Worm (Caenorhabditis elegans) whole organism, mixed stage, embryonic: Measurements from ENCODE around the gene srx-44.

ENCODE experiments used
- M03D4.4 ChIP-seq: sonication (generic microtip); optimal IDR thresholded peaks from 2 replicates; lab custom pipeline; 2017; ENCODE audit warnings: mild to moderate bottlenecking, missing genetic modification characterization, missing compliant biosample characterization
- blmp-1 ChIP-seq: fragments of 150-350 bp; optimal IDR thresholded peaks from 2 replicates; lab custom pipeline; 2014; ENCODE audit warnings: missing biosample characterization, missing genetic modification characterization
- ceh-39 ChIP-seq: fragments of 150-350 bp; optimal IDR thresholded peaks from 2 replicates; lab custom pipeline; 2014; ENCODE audit warnings: missing biosample characterization, missing genetic modification characterization
- ceh-43 ChIP-seq: fragments of 200-800 bp; sonication (Bioruptor generic); optimal IDR thresholded peaks from 2 replicates; lab custom pipeline; 2018; ENCODE audit warnings: mild to moderate bottlenecking, missing genetic modification characterization, moderate library complexity, missing compliant biosample characterization
- ceh-83 ChIP-seq: fragments of 200-800 bp; sonication (Bioruptor generic); optimal IDR thresholded peaks from 2 replicates; lab custom pipeline; 2018; ENCODE audit warnings: mild to moderate bottlenecking, missing genetic modification characterization, missing compliant biosample characterization
- ces-1 ChIP-seq: fragments of 150-350 bp; optimal IDR thresholded peaks from 2 replicates; lab custom pipeline; 2014; ENCODE audit warnings: missing biosample characterization, missing genetic modification reagents, missing genetic modification characterization
- cnd-1 ChIP-seq: fragments of 200-800 bp; sonication (Bioruptor generic); optimal IDR thresholded peaks from 2 replicates; lab custom pipeline; 2018; ENCODE audit warnings: mild to moderate bottlenecking, missing genetic modification characterization, missing compliant biosample characterization
- drap-1 ChIP-seq: fragments of 200-800 bp; sonication (Bioruptor generic); optimal IDR thresholded peaks from 3 replicates; lab custom pipeline; 2018; ENCODE audit warnings: mild to moderate bottlenecking, missing genetic modification characterization, missing compliant biosample characterization
- elt-3 ChIP-seq: fragments of 150-350 bp; optimal IDR thresholded peaks from 2 replicates; lab custom pipeline; 2014; ENCODE audit warnings: missing biosample characterization, missing genetic modification characterization
- flh-1 ChIP-seq: fragments of 200-800 bp; sonication (Bioruptor generic); optimal IDR thresholded peaks from 2 replicates; lab custom pipeline; 2018; ENCODE audit warnings: mild to moderate bottlenecking, missing genetic modification characterization, moderate library complexity, missing compliant biosample characterization
- ham-2 ChIP-seq: fragments of 200-800 bp; sonication (Bioruptor generic); optimal IDR thresholded peaks from 2 replicates; lab custom pipeline; 2018; ENCODE audit warnings: mild to moderate bottlenecking, missing genetic modification characterization, missing compliant biosample characterization
- hlh-1 ChIP-seq: fragments of 150-350 bp; optimal IDR thresholded peaks from 2 replicates; lab custom pipeline; 2014; ENCODE audit warnings: missing biosample characterization, missing genetic modification reagents, missing genetic modification characterization
- lin-13 ChIP-seq: fragments of 150-350 bp; optimal IDR thresholded peaks from 2 replicates; lab custom pipeline; 2014; ENCODE audit warnings: missing biosample characterization, missing genetic modification characterization
- lin-32 ChIP-seq: fragments of 200-800 bp; sonication (Bioruptor generic); optimal IDR thresholded peaks from 2 replicates; lab custom pipeline; 2018; ENCODE audit warnings: mild to moderate bottlenecking, missing genetic modification characterization, missing compliant biosample characterization
- lsy-2 ChIP-seq: fragments of 150-350 bp; optimal IDR thresholded peaks from 2 replicates; lab custom pipeline; 2014; ENCODE audit warnings: missing biosample characterization, missing genetic modification characterization
- mab-5 ChIP-seq: fragments of 150-350 bp; optimal IDR thresholded peaks from 2 replicates; lab custom pipeline; 2014; ENCODE audit warnings: missing biosample characterization, missing genetic modification characterization
- mep-1 ChIP-seq: fragments of 150-350 bp; optimal IDR thresholded peaks from 2 replicates; lab custom pipeline; 2017; ENCODE audit warnings: missing biosample characterization, missing genetic modification reagents, missing genetic modification characterization, inconsistent platforms
- mls-2 ChIP-seq: sonication (generic microtip); optimal IDR thresholded peaks from 2 replicates; lab custom pipeline; 2016; ENCODE audit warnings: mild to moderate bottlenecking, missing genetic modification characterization, moderate library complexity, missing compliant biosample characterization
- nhr-12 ChIP-seq: fragments of 150-350 bp; optimal IDR thresholded peaks from 2 replicates; lab custom pipeline; 2014; ENCODE audit warnings: missing biosample characterization, missing genetic modification characterization
- nhr-237 ChIP-seq: fragments of 150-350 bp; optimal IDR thresholded peaks from 2 replicates; lab custom pipeline; 2014; ENCODE audit warnings: missing biosample characterization, missing genetic modification characterization
- nhr-28 ChIP-seq: fragments of 150-350 bp; optimal IDR thresholded peaks from 2 replicates; lab custom pipeline; 2014; ENCODE audit warnings: missing biosample characterization, missing genetic modification characterization
- nhr-76 ChIP-seq: sonication (generic microtip); optimal IDR thresholded peaks from 2 replicates; lab custom pipeline; 2017; ENCODE audit warnings: missing biosample characterization, missing genetic modification characterization
- pha-4 ChIP-seq: fragments of 150-350 bp; optimal IDR thresholded peaks from 2 replicates; lab custom pipeline; 2018; ENCODE audit warnings: missing biosample characterization, missing genetic modification reagents, missing genetic modification characterization
- sem-2 ChIP-seq: fragments of 200-800 bp; sonication (Bioruptor generic); optimal IDR thresholded peaks from 2 replicates; lab custom pipeline; 2018; ENCODE audit warnings: mild to moderate bottlenecking, missing genetic modification characterization, missing compliant biosample characterization
- snpc-4 ChIP-seq: fragments of 150-350 bp; optimal IDR thresholded peaks from 2 replicates; lab custom pipeline; 2014; ENCODE audit warnings: missing biosample characterization, missing genetic modification characterization
- sptf-1 ChIP-seq: sonication (generic microtip); optimal IDR thresholded peaks from 2 replicates; lab custom pipeline; 2017; ENCODE audit warnings: mild to moderate bottlenecking, missing genetic modification characterization, moderate library complexity, missing compliant biosample characterization
- tbx-8 ChIP-seq: fragments of 200-800 bp; sonication (Bioruptor generic); optimal IDR thresholded peaks from 2 replicates; lab custom pipeline; 2018; ENCODE audit warnings: mild to moderate bottlenecking, missing genetic modification characterization, moderate library complexity, missing compliant biosample characterization
- unc-120 ChIP-seq: sonication (generic microtip); optimal IDR thresholded peaks from 2 replicates; lab custom pipeline; 2017; ENCODE audit warnings: missing genetic modification characterization, missing compliant biosample characterization; ENCODE audit not compliant: poor library complexity, severe bottlenecking
- unc-39 ChIP-seq: fragments of 150-350 bp; optimal IDR thresholded peaks from 2 replicates; lab custom pipeline; 2014; ENCODE audit warnings: missing biosample characterization, missing genetic modification characterization
- unc-62 ChIP-seq: fragments of 150-350 bp; optimal IDR thresholded peaks from 2 replicates; lab custom pipeline; 2014; ENCODE audit warnings: missing biosample characterization, missing genetic modification reagents, missing genetic modification characterization
- zip-8 ChIP-seq: fragments of 150-350 bp; optimal IDR thresholded peaks from 2 replicates; lab custom pipeline; 2014; ENCODE audit warnings: missing biosample characterization, missing genetic modification characterization
- ztf-11 ChIP-seq: fragments of 150-350 bp; optimal IDR thresholded peaks from 2 replicates; lab custom pipeline; 2014; ENCODE audit warnings: missing biosample characterization, missing genetic modification characterization

srx-44 gene

ce11 chrV:16047508-16047907 is 27.4 kb downstream of the srx-44 start, which contains the start of gene str-198:
Gene str-198, plus strand, starts transcription at chrV:16047808.
- no peak for TF ChIP-seq cnd-1 (tag; lab: Kevin White, UChicago)
- TF ChIP-seq lin-32 (GFP tag; lab: Kevin White, UChicago): no peak
- TF ChIP-seq mab-5 (tag; lab: Kevin White, UChicago): no peak
- TF ChIP-seq lin-13 (tag; lab: Kevin White, UChicago): no peak
- no peak for TF ChIP-seq snpc-4 (tag; lab: Kevin White, UChicago)
- TF ChIP-seq ces-1 (GFP tag; lab: Kevin White, UChicago): no peak
- TF ChIP-seq nhr-237 (tag; lab: Kevin White, UChicago): no peak
- no peak for TF ChIP-seq sptf-1 (tag; lab: Kevin White, UChicago)
- no peak for TF ChIP-seq M03D4.4 (tag; lab: Kevin White, UChicago)
- no peak for TF ChIP-seq unc-62 (GFP tag; lab: Kevin White, UChicago)
- TF ChIP-seq pha-4 (tag; lab: Kevin White, UChicago): no peak
- no peak for TF ChIP-seq lsy-2
- TF ChIP-seq ceh-83 (GFP tag; lab: Kevin White, UChicago): no peak
- no peak for TF ChIP-seq elt-3
- no peak for TF ChIP-seq ham-2 (GFP tag; lab: Kevin White, UChicago)
- TF ChIP-seq nhr-28 (tag; lab: Kevin White, UChicago): no peak

ce11 chrV:16049177-16049576 is 29.0 kb downstream of the srx-44 start, which contains the start of gene best-12:
Gene best-12, plus strand, starts transcription at chrV:16049477.
- TF ChIP-seq nhr-12 (tag; lab: Kevin White, UChicago) (no peak), ceh-43 (GFP tag; lab: Kevin White, UChicago) (no peak), lsy-2 (no peak), M03D4.4 (tag; lab: Kevin White, UChicago) (no peak), ztf-11 (tag; lab: Kevin White, UChicago) (no peak), zip-8 (tag; lab: Kevin White, UChicago) (no peak), lin-13 (tag; lab: Kevin White, UChicago) (no peak)

- TF ChIP-seq lin-32 (GFP tag; lab: Kevin White, UChicago) (no peak), nhr-237 (tag; lab: Kevin White, UChicago) (no peak), M03D4.4 (tag; lab: Kevin White, UChicago) (no peak), lin-13 (tag; lab: Kevin White, UChicago) (no peak), mep-1 (tag; lab: Kevin White, UChicago) (no peak), ztf-11 (tag; lab: Kevin White, UChicago) (no peak), hlh-1 (no peak), unc-39 (tag; lab: Kevin White, UChicago) (no peak), nhr-76 (tag; lab: Kevin White, UChicago) (no peak), mls-2 (tag; lab: Kevin White, UChicago) (no peak), tbx-8 (no peak), ham-2 (GFP tag; lab: Kevin White, UChicago) (no peak), nhr-28 (tag; lab: Kevin White, UChicago) (no peak), flh-1 (GFP tag; lab: Kevin White, UChicago) (no peak), ceh-39 (tag; lab: Kevin White, UChicago) (no peak), drap-1 (GFP tag; lab: Kevin White, UChicago) (no peak)
Observed at ce11 chrV:16053373-16053772, 33.2 kb downstream of the srx-44 start, which contains the start of gene F14H3.3. Gene F14H3.3, minus strand, starts transcription at chrV:16053473.

ce11 chrV:16055031-16055430 is 34.9 kb downstream of the srx-44 start, which contains the start of gene F14H3.4:
Gene F14H3.4, minus strand, starts transcription at chrV:16055072.
- TF ChIP-seq unc-62 (GFP tag; lab: Kevin White, UChicago) (no peak), unc-120 (tag; lab: Kevin White, UChicago) (no peak), nhr-76 (tag; lab: Kevin White, UChicago) (no peak), blmp-1 (no peak), mep-1 (tag; lab: Kevin White, UChicago) (no peak), mab-5 (tag; lab: Kevin White, UChicago) (no peak), sem-2 (GFP tag; lab: Kevin White, UChicago) (no peak), ceh-39 (tag; lab: Kevin White, UChicago) (no peak), ztf-11 (tag; lab: Kevin White, UChicago) (no peak), sptf-1 (tag; lab: Kevin White, UChicago) (no peak), drap-1 (GFP tag; lab: Kevin White, UChicago) (no peak)
- TF ChIP-seq, all 35 proteins: peak for 0
